Worm (Caenorhabditis elegans): ENCODE measurements around the gene srh-125.

ce11 chrV:7426594-7426993 is 50.1 kb downstream of the srh-125 start, which contains the start of gene srw-68:
- no peak for TF ChIP-seq R02D3.7 (tag; optimal IDR thresholded peaks at IDR 0.05)
- TF ChIP-seq unc-130 (GFP tag; optimal IDR thresholded peaks at IDR 0.05) = no peak
- TF ChIP-seq mep-1 (tag; optimal IDR thresholded peaks at IDR 0.05) = no peak
- no peak for TF ChIP-seq zag-1 (tag; optimal IDR thresholded peaks at IDR 0.05)
- TF ChIP-seq ces-1 (GFP tag; optimal IDR thresholded peaks at IDR 0.05) = no peak
- TF ChIP-seq tag-97 (GFP tag; IDR thresholded peaks at IDR 0.05) = no peak
- TF ChIP-seq lin-13 (GFP tag; optimal IDR thresholded peaks at IDR 0.05) = no peak
- no peak for TF ChIP-seq ztf-11 (tag; optimal IDR thresholded peaks at IDR 0.05)
